Worm (Caenorhabditis elegans): ENCODE results near the gene C06B8.2.
A peak's percentile ranks its signal among the peaks of the same experiment; 100 is the strongest.

ce11 chrV:15515365-15515764, 36.8 kb upstream of the C06B8.2 start:
- TF ChIP-seq him-1 (tag; optimal IDR thresholded peaks at IDR 0.05), result peak; percentile 65
- TF ChIP-seq hlh-12 (tag; optimal IDR thresholded peaks at IDR 0.05), result no peak
- no peak for TF ChIP-seq ama-1 (optimal IDR thresholded peaks at IDR 0.05)
- no peak for TF ChIP-seq ama-1 (GFP tag; optimal IDR thresholded peaks at IDR 0.05)
- TF ChIP-seq snpc-4 (GFP tag; optimal IDR thresholded peaks at IDR 0.05), result no peak
- TF ChIP-seq snpc-4 (tag; optimal IDR thresholded peaks at IDR 0.05), result peak in 1 of 4 experiments; percentile 45
- no peak for TF ChIP-seq B0035.1 (tag; optimal IDR thresholded peaks at IDR 0.05)
- TF ChIP-seq madf-8 (GFP tag; conservative IDR thresholded peaks at IDR 0.05), result no peak
- TF ChIP-seq rpc-1 (optimal IDR thresholded peaks at IDR 0.05), result peak; percentile 47
- TF ChIP-seq rpc-1 (tag; optimal IDR thresholded peaks at IDR 0.05), result peak; percentile 73
- TF ChIP-seq nhr-179 (tag; optimal IDR thresholded peaks at IDR 0.05), result no peak
- peak; percentile 13 for TF ChIP-seq ztf-26 (tag; optimal IDR thresholded peaks at IDR 0.05)
- no peak for TF ChIP-seq rcor-1 (GFP tag; IDR thresholded peaks at IDR 0.05)
- peak; percentile 89 for TF ChIP-seq tbp1 (GFP tag; optimal IDR thresholded peaks at IDR 0.05)

Measured in whole organism, young adult.